Fruit fly (Drosophila melanogaster): ENCODE measurements around the gene TwdlY.

The TwdlY gene

DNA sequence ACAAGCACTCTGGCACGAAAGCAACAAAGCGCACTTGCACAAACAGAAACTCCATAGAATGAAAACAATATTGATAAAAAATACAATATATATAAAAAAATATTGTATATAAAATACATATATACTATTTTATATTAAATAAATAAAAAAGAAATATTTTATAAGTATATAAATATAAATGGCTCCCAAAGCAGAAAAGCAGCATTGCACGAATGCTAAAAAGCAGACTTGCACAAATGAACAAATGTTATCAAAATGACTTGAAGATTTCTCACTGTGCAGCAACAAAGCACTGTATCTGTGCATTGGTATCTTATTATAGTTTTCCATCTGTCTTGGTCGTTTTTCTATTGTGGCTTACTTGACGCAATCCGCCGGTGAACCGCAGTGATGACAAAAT lies 34.0 kb downstream of the TwdlY start (continued):
- no peak for TF ChIP-seq CG10462 (GFP tag; optimal IDR thresholded peaks at IDR 0.05)
- TF ChIP-seq CG32772 (GFP tag; IDR thresholded peaks at IDR 0.05) = no peak
- TF ChIP-seq CG9727 (GFP tag; optimal IDR thresholded peaks at IDR 0.05) = peak; percentile 24
- no peak for TF ChIP-seq CG1233 (GFP tag; optimal IDR thresholded peaks at IDR 0.05)
- peak; percentile 28 for TF ChIP-seq unpg (GFP tag; optimal IDR thresholded peaks at IDR 0.05)
- TF ChIP-seq Rx (GFP tag; IDR thresholded peaks at IDR 0.05) = peak; percentile 18; the same call in 1 of the 2 replicates
- no peak for TF ChIP-seq klu (GFP tag; IDR thresholded peaks at IDR 0.05)
- no peak for TF ChIP-seq CG9437 (GFP tag; optimal IDR thresholded peaks at IDR 0.05)
- TF ChIP-seq Dek (tag; optimal IDR thresholded peaks at IDR 0.05) = no peak
- no peak for TF ChIP-seq H2.0 (GFP tag; IDR thresholded peaks at IDR 0.05)
- peak; percentile 5 for TF ChIP-seq CG4424 (GFP tag; optimal IDR thresholded peaks at IDR 0.05)
- no peak for TF ChIP-seq cad (GFP tag; optimal IDR thresholded peaks at IDR 0.05)
- TF ChIP-seq CG14667 (GFP tag; IDR thresholded peaks at IDR 0.05) = no peak
- 0 out of 3 replicates have a peak, but pooled peaks have one; percentile 22 for TF ChIP-seq CG17361 (GFP tag; IDR thresholded peaks at IDR 0.05)
- TF ChIP-seq Meics (GFP tag; optimal IDR thresholded peaks at IDR 0.05) = no peak
- no peak for TF ChIP-seq Dip3 (GFP tag; optimal IDR thresholded peaks at IDR 0.05)
- no peak for TF ChIP-seq B-H1 (GFP tag; IDR thresholded peaks at IDR 0.05)
- no peak for TF ChIP-seq nom (GFP tag; optimal IDR thresholded peaks at IDR 0.05)
- no peak for TF ChIP-seq Dfd (GFP tag; optimal IDR thresholded peaks at IDR 0.05)
- TF ChIP-seq caup (GFP tag; optimal IDR thresholded peaks at IDR 0.05; ENCODE audit: severe bottlenecking) = no peak
- TF ChIP-seq CoRest (tag; optimal IDR thresholded peaks at IDR 0.05) = peak; percentile 9
- TF ChIP-seq CG17912 (GFP tag; optimal IDR thresholded peaks at IDR 0.05) = no peak
- TF ChIP-seq gsb (GFP tag; IDR thresholded peaks at IDR 0.05) = no peak
- TF ChIP-seq dimm (GFP tag; IDR thresholded peaks at IDR 0.05) = no peak
- TF ChIP-seq D (optimal IDR thresholded peaks at IDR 0.05) = no peak
- no peak for TF ChIP-seq D (GFP tag; optimal IDR thresholded peaks at IDR 0.05)
- TF ChIP-seq Atf3 (GFP tag; optimal IDR thresholded peaks at IDR 0.05) = no peak
- no peak for TF ChIP-seq CG10654 (GFP tag; optimal IDR thresholded peaks at IDR 0.05)
- no peak for TF ChIP-seq Xrp1 (GFP tag; IDR thresholded peaks at IDR 0.05)
- no peak for TF ChIP-seq CG14441 (GFP tag; IDR thresholded peaks at IDR 0.05)
- TF ChIP-seq CG7963 (GFP tag; IDR thresholded peaks at IDR 0.05; ENCODE audit: partially characterized antibody) = no peak
- TF ChIP-seq prd (optimal IDR thresholded peaks at IDR 0.05) = no peak
- no peak for TF ChIP-seq prd (GFP tag; IDR thresholded peaks at IDR 0.05)
- peak; percentile 63 for TF ChIP-seq dmrt99B (tag; optimal IDR thresholded peaks at IDR 0.05)
- no peak for TF ChIP-seq Bteb2 (GFP tag; optimal IDR thresholded peaks at IDR 0.05)
- TF ChIP-seq Lpt (GFP tag; optimal IDR thresholded peaks at IDR 0.05) = no peak
- TF ChIP-seq dmrt11E (tag; optimal IDR thresholded peaks at IDR 0.05) = no peak
- TF ChIP-seq peb (GFP tag; IDR thresholded peaks at IDR 0.05) = no peak
- TF ChIP-seq CG6689 (GFP tag; IDR thresholded peaks at IDR 0.05) = no peak
- TF ChIP-seq pan (optimal IDR thresholded peaks at IDR 0.05) = no peak
- no peak for TF ChIP-seq pan (GFP tag; optimal IDR thresholded peaks at IDR 0.05 in 1 of 2, IDR thresholded peaks at IDR 0.05 in 1 of 2)
- peak; percentile 38 for TF ChIP-seq Sox100B (GFP tag; optimal IDR thresholded peaks at IDR 0.05)
- TF ChIP-seq ap (GFP tag; IDR thresholded peaks at IDR 0.05) = no peak
- no peak for TF ChIP-seq luna (GFP tag; optimal IDR thresholded peaks at IDR 0.05)
- TF ChIP-seq CG8388 (GFP tag; optimal IDR thresholded peaks at IDR 0.05) = peak; percentile 10
- no peak for TF ChIP-seq CG3407 (GFP tag; optimal IDR thresholded peaks at IDR 0.05)
- no peak for TF ChIP-seq pum (GFP tag; optimal IDR thresholded peaks at IDR 0.05)
- TF ChIP-seq CG6175 (GFP tag; IDR thresholded peaks at IDR 0.05) = no peak
- TF ChIP-seq Pdp1 (GFP tag; optimal IDR thresholded peaks at IDR 0.05) = no peak
- TF ChIP-seq Rfx (GFP tag; IDR thresholded peaks at IDR 0.05) = no peak
- TF ChIP-seq CG10366 (GFP tag; IDR thresholded peaks at IDR 0.05) = no peak; the same call in 1 of the 2 replicates
- no peak for TF ChIP-seq CG1832 (GFP tag; optimal IDR thresholded peaks at IDR 0.05)
- no peak for TF ChIP-seq zf30C (GFP tag; optimal IDR thresholded peaks at IDR 0.05)

Measured in whole organism, embryonic.